Worm (Caenorhabditis elegans) whole organism, mixed stage, embryonic: ENCODE data around the gene C14E2.3.

Source experiments
- bed-3 ChIP-seq: fragments of 200-800 bp; sonication (Bioruptor generic); optimal IDR thresholded peaks from 3 replicates; lab custom pipeline; 2018; ENCODE audit warnings: mild to moderate bottlenecking, missing genetic modification characterization, moderate library complexity, missing compliant biosample characterization
- blmp-1 ChIP-seq: fragments of 150-350 bp; optimal IDR thresholded peaks from 2 replicates; lab custom pipeline; 2014; ENCODE audit warnings: missing biosample characterization, missing genetic modification characterization
- ceh-39 ChIP-seq: fragments of 150-350 bp; optimal IDR thresholded peaks from 2 replicates; lab custom pipeline; 2014; ENCODE audit warnings: missing biosample characterization, missing genetic modification characterization
- ceh-43 ChIP-seq: fragments of 200-800 bp; sonication (Bioruptor generic); optimal IDR thresholded peaks from 2 replicates; lab custom pipeline; 2018; ENCODE audit warnings: mild to moderate bottlenecking, missing genetic modification characterization, moderate library complexity, missing compliant biosample characterization
- ces-1 ChIP-seq: fragments of 150-350 bp; optimal IDR thresholded peaks from 2 replicates; lab custom pipeline; 2014; ENCODE audit warnings: missing biosample characterization, missing genetic modification reagents, missing genetic modification characterization
- cnd-1 ChIP-seq: fragments of 200-800 bp; sonication (Bioruptor generic); optimal IDR thresholded peaks from 2 replicates; lab custom pipeline; 2018; ENCODE audit warnings: mild to moderate bottlenecking, missing genetic modification characterization, missing compliant biosample characterization
- elt-1 ChIP-seq: sonication (generic microtip); optimal IDR thresholded peaks from 2 replicates; lab custom pipeline; 2017; ENCODE audit warnings: missing genetic modification characterization, mild to moderate bottlenecking, missing compliant biosample characterization, antibody characterized with exemption, moderate library complexity, borderline replicate concordance; ENCODE audit not compliant: insufficient read depth
- elt-3 ChIP-seq: fragments of 150-350 bp; optimal IDR thresholded peaks from 2 replicates; lab custom pipeline; 2014; ENCODE audit warnings: missing biosample characterization, missing genetic modification characterization
- flh-1 ChIP-seq: fragments of 200-800 bp; sonication (Bioruptor generic); optimal IDR thresholded peaks from 2 replicates; lab custom pipeline; 2018; ENCODE audit warnings: mild to moderate bottlenecking, missing genetic modification characterization, moderate library complexity, missing compliant biosample characterization
- ham-2 ChIP-seq: fragments of 200-800 bp; sonication (Bioruptor generic); optimal IDR thresholded peaks from 2 replicates; lab custom pipeline; 2018; ENCODE audit warnings: mild to moderate bottlenecking, missing genetic modification characterization, missing compliant biosample characterization
- lin-32 ChIP-seq: fragments of 200-800 bp; sonication (Bioruptor generic); optimal IDR thresholded peaks from 2 replicates; lab custom pipeline; 2018; ENCODE audit warnings: mild to moderate bottlenecking, missing genetic modification characterization, missing compliant biosample characterization
- lsy-2 ChIP-seq: fragments of 150-350 bp; optimal IDR thresholded peaks from 2 replicates; lab custom pipeline; 2014; ENCODE audit warnings: missing biosample characterization, missing genetic modification characterization
- mep-1 ChIP-seq: fragments of 150-350 bp; optimal IDR thresholded peaks from 2 replicates; lab custom pipeline; 2017; ENCODE audit warnings: missing biosample characterization, missing genetic modification reagents, missing genetic modification characterization, inconsistent platforms
- nhr-12 ChIP-seq: fragments of 150-350 bp; optimal IDR thresholded peaks from 2 replicates; lab custom pipeline; 2014; ENCODE audit warnings: missing biosample characterization, missing genetic modification characterization
- nhr-2 ChIP-seq: fragments of 150-350 bp; optimal IDR thresholded peaks from 2 replicates; lab custom pipeline; 2014; ENCODE audit warnings: missing biosample characterization, missing genetic modification characterization
- nhr-237 ChIP-seq: fragments of 150-350 bp; optimal IDR thresholded peaks from 2 replicates; lab custom pipeline; 2014; ENCODE audit warnings: missing biosample characterization, missing genetic modification characterization
- nhr-28 ChIP-seq: fragments of 150-350 bp; optimal IDR thresholded peaks from 2 replicates; lab custom pipeline; 2014; ENCODE audit warnings: missing biosample characterization, missing genetic modification characterization
- nhr-76 ChIP-seq: sonication (generic microtip); optimal IDR thresholded peaks from 2 replicates; lab custom pipeline; 2017; ENCODE audit warnings: missing biosample characterization, missing genetic modification characterization
- pha-4 ChIP-seq: fragments of 150-350 bp; optimal IDR thresholded peaks from 2 replicates; lab custom pipeline; 2018; ENCODE audit warnings: missing biosample characterization, missing genetic modification reagents, missing genetic modification characterization
- sem-2 ChIP-seq: fragments of 200-800 bp; sonication (Bioruptor generic); optimal IDR thresholded peaks from 2 replicates; lab custom pipeline; 2018; ENCODE audit warnings: mild to moderate bottlenecking, missing genetic modification characterization, missing compliant biosample characterization
- snpc-4 ChIP-seq: fragments of 150-350 bp; optimal IDR thresholded peaks from 2 replicates; lab custom pipeline; 2014; ENCODE audit warnings: missing biosample characterization, missing genetic modification characterization
- tbx-8 ChIP-seq: fragments of 200-800 bp; sonication (Bioruptor generic); optimal IDR thresholded peaks from 2 replicates; lab custom pipeline; 2018; ENCODE audit warnings: mild to moderate bottlenecking, missing genetic modification characterization, moderate library complexity, missing compliant biosample characterization
- unc-120 ChIP-seq: sonication (generic microtip); optimal IDR thresholded peaks from 2 replicates; lab custom pipeline; 2017; ENCODE audit warnings: missing genetic modification characterization, missing compliant biosample characterization; ENCODE audit not compliant: poor library complexity, severe bottlenecking
- unc-39 ChIP-seq: fragments of 150-350 bp; optimal IDR thresholded peaks from 2 replicates; lab custom pipeline; 2014; ENCODE audit warnings: missing biosample characterization, missing genetic modification characterization
- unc-62 ChIP-seq: fragments of 150-350 bp; optimal IDR thresholded peaks from 2 replicates; lab custom pipeline; 2014; ENCODE audit warnings: missing biosample characterization, missing genetic modification reagents, missing genetic modification characterization
- zip-8 ChIP-seq: fragments of 150-350 bp; optimal IDR thresholded peaks from 2 replicates; lab custom pipeline; 2014; ENCODE audit warnings: missing biosample characterization, missing genetic modification characterization
- ztf-11 ChIP-seq: fragments of 150-350 bp; optimal IDR thresholded peaks from 2 replicates; lab custom pipeline; 2014; ENCODE audit warnings: missing biosample characterization, missing genetic modification characterization

The C14E2.3 gene

ce11 chrX:1830475-1830874 is 19.1 kb upstream of the C14E2.3 start:
- TF ChIP-seq bed-3 (GFP tag; lab: Kevin White, UChicago) = no peak
- no peak for TF ChIP-seq ces-1 (GFP tag; lab: Kevin White, UChicago)
- no peak for TF ChIP-seq unc-120 (tag; lab: Kevin White, UChicago)
- TF ChIP-seq snpc-4 (tag; lab: Kevin White, UChicago) = no peak
- TF ChIP-seq elt-1 (tag; lab: Kevin White, UChicago) = no peak
- TF ChIP-seq nhr-28 (tag; lab: Kevin White, UChicago) = no peak
- no peak for TF ChIP-seq elt-3 (tag; lab: Kevin White, UChicago)
- no peak for TF ChIP-seq unc-62
- no peak for TF ChIP-seq ceh-43 (GFP tag; lab: Kevin White, UChicago)
- TF ChIP-seq pha-4 (tag; lab: Kevin White, UChicago) = no peak
- no peak for TF ChIP-seq mep-1 (tag; lab: Kevin White, UChicago)

- TF ChIP-seq unc-39 (tag; lab: Kevin White, UChicago) = no peak
- TF ChIP-seq, all 35 proteins: peak for 0
Measured at ce11 chrX:1829937-1830336, 18.6 kb upstream of the C14E2.3 start, which contains the start of gene C14E2.6. TSS of gene C14E2.6 (minus strand) at chrX:1830037.

ce11 chrX:1826166-1826565 is 14.8 kb upstream of the C14E2.3 start, which contains the start of gene C14E2.1:
TSS of gene C14E2.1 (plus strand) at chrX:1826466.
- TF ChIP-seq ces-1 (GFP tag; lab: Kevin White, UChicago) = no peak
- TF ChIP-seq elt-1 (tag; lab: Kevin White, UChicago) = no peak
- no peak for TF ChIP-seq zip-8
- no peak for TF ChIP-seq nhr-76 (tag; lab: Kevin White, UChicago)
- TF ChIP-seq lsy-2 (tag; lab: Kevin White, UChicago) = no peak
- TF ChIP-seq ceh-39 (tag; lab: Kevin White, UChicago) = no peak
- TF ChIP-seq unc-39 (tag; lab: Kevin White, UChicago) = no peak
- no peak for TF ChIP-seq elt-3 (tag; lab: Kevin White, UChicago)
- TF ChIP-seq nhr-237 (tag; lab: Kevin White, UChicago) = no peak
- no peak for TF ChIP-seq bed-3 (GFP tag; lab: Kevin White, UChicago)
- no peak for TF ChIP-seq tbx-8 (GFP tag; lab: Kevin White, UChicago)
- no peak for TF ChIP-seq lin-32
- no peak for TF ChIP-seq cnd-1 (tag; lab: Kevin White, UChicago)
- no peak for TF ChIP-seq ceh-43 (GFP tag; lab: Kevin White, UChicago)
- no peak for TF ChIP-seq pha-4 (tag; lab: Kevin White, UChicago)
- TF ChIP-seq flh-1 (GFP tag; lab: Kevin White, UChicago) = no peak
- TF ChIP-seq ham-2 (GFP tag; lab: Kevin White, UChicago) = no peak
- TF ChIP-seq blmp-1 (tag; lab: Kevin White, UChicago) = no peak
- TF ChIP-seq, all 35 proteins: peak for 0

- no peak for TF ChIP-seq nhr-28 (tag; lab: Kevin White, UChicago)
- TF ChIP-seq ztf-11 (tag; lab: Kevin White, UChicago) = no peak
- no peak for TF ChIP-seq ceh-39 (tag; lab: Kevin White, UChicago)
- no peak for TF ChIP-seq pha-4 (tag; lab: Kevin White, UChicago)
- no peak for TF ChIP-seq nhr-2
- no peak for TF ChIP-seq ham-2 (GFP tag; lab: Kevin White, UChicago)
- no peak for TF ChIP-seq ceh-43 (GFP tag; lab: Kevin White, UChicago)
- TF ChIP-seq tbx-8 (GFP tag; lab: Kevin White, UChicago) = no peak
- no peak for TF ChIP-seq ces-1 (GFP tag; lab: Kevin White, UChicago)
- no peak for TF ChIP-seq bed-3 (GFP tag; lab: Kevin White, UChicago)
- no peak for TF ChIP-seq sem-2 (GFP tag; lab: Kevin White, UChicago)
- no peak for TF ChIP-seq unc-120 (tag; lab: Kevin White, UChicago)
Measured at ce11 chrX:1825290-1825832, 14.0 kb upstream of the C14E2.3 start, which contains the start of gene C14E2.5. TSS of gene C14E2.5 (minus strand) at chrX:1825340.

- TF ChIP-seq unc-120 (tag; lab: Kevin White, UChicago) (no peak), snpc-4 (tag; lab: Kevin White, UChicago) (no peak), ceh-43 (GFP tag; lab: Kevin White, UChicago) (no peak), tbx-8 (GFP tag; lab: Kevin White, UChicago) (no peak), lin-32 (no peak), unc-62 (no peak), ztf-11 (tag; lab: Kevin White, UChicago) (no peak), nhr-12 (tag; lab: Kevin White, UChicago) (no peak), lsy-2 (tag; lab: Kevin White, UChicago) (no peak), nhr-28 (tag; lab: Kevin White, UChicago) (no peak), flh-1 (GFP tag; lab: Kevin White, UChicago) (no peak), unc-39 (tag; lab: Kevin White, UChicago) (no peak)
Measured at ce11 chrX:1821235-1821634, 9.9 kb upstream of the C14E2.3 start, which contains the start of gene C14E2.4. TSS of gene C14E2.4 (minus strand) at chrX:1821335.
